Worm (Caenorhabditis elegans) whole organism, early embryonic: Measurements from ENCODE around the gene T03G6.7.

ENCODE experiments used
- ama-1 ChIP-seq: fragments of 150-350 bp; optimal IDR thresholded peaks from 2 replicates; lab custom pipeline; 2014
- pes-1 ChIP-seq: fragments of 200-800 bp; sonication (Bioruptor generic); IDR thresholded peaks from 2 replicates; pipeline ENCODE4 v1.3.6; 2022; ENCODE audit warnings: missing genetic modification reagents, missing genetic modification characterization, missing compliant biosample characterization
- tbx-37 ChIP-seq: fragments of 200-800 bp; sonication (Bioruptor generic); conservative IDR thresholded peaks from 2 replicates; pipeline ENCODE4 v1.3.6; 2022; ENCODE audit warnings: missing genetic modification reagents, missing genetic modification characterization, missing compliant biosample characterization

DNA sequence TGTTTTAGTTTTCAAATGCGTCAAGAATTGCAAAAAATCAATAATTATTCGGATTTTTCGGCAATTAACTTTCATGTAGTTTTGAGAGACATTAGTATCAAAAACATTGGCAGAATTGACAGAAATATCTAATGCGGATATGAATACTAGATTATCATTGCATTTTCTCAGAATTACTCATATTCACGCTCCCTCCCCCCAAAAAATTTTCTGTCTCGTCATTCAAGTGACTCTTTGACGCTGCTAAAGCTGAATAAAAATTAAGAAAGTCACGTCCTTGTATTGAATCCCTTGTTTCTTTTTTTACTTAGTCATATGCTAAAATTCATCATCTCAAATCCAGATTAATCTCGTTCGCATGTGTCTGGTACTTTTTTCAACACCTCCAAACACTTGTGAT lies 2.8 kb downstream of the T03G6.7 start:
- TF ChIP-seq pes-1, result no peak
- TF ChIP-seq tbx-37 (GFP tag; lab: Robert Waterston, UW), result no peak
- TF ChIP-seq ama-1 (lab: Kevin White, UChicago), result no peak
